Worm (Caenorhabditis elegans): ENCODE results near the gene lec-7.

The lec-7 gene

ce11 chrX:9848214-9848789, 3.5 kb upstream of the lec-7 start:
- TF ChIP-seq unc-62 (GFP tag; optimal IDR thresholded peaks at IDR 0.05): no peak

- TF ChIP-seq unc-62 (GFP tag; optimal IDR thresholded peaks at IDR 0.05): no peak
Observed at ce11 chrX:9850258-9850657, 1.6 kb upstream of the lec-7 start, which contains the start of gene lec-8. lec-8 (plus strand) TSS chrX:9850571.

ce11 chrX:9856618-9857017, 4.8 kb downstream of the lec-7 start, which contains the start of gene R07B1.11:
R07B1.11 (plus strand) TSS chrX:9856918.
- TF ChIP-seq unc-62 (GFP tag; optimal IDR thresholded peaks at IDR 0.05): no peak

ce11 chrX:9858069-9858468, 6.2 kb downstream of the lec-7 start, which contains the start of gene scav-5:
scav-5 (plus strand) TSS chrX:9858365.
- no peak for TF ChIP-seq unc-62 (GFP tag; optimal IDR thresholded peaks at IDR 0.05)

- no peak for TF ChIP-seq unc-62 (GFP tag; optimal IDR thresholded peaks at IDR 0.05)
Observed at ce11 chrX:9862916-9863624, 11.2 kb downstream of the lec-7 start, which contains the start of the genes gst-36 and R07B1.5. gst-36 (minus strand) TSS chrX:9862960. R07B1.5 (plus strand) TSS chrX:9863580.

ce11 chrX:9866355-9866754, 14.5 kb downstream of the lec-7 start, which contains the start of gene R07B1.6:
R07B1.6 (plus strand) TSS chrX:9866655.
- no peak for TF ChIP-seq unc-62 (GFP tag; optimal IDR thresholded peaks at IDR 0.05)

- TF ChIP-seq unc-62 (GFP tag; optimal IDR thresholded peaks at IDR 0.05): no peak
Observed at ce11 chrX:9868820-9869219, 17.0 kb downstream of the lec-7 start, which contains the start of gene R07B1.7. R07B1.7 (plus strand) TSS chrX:9869120.

ce11 chrX:9869522-9869921, 17.7 kb downstream of the lec-7 start, which contains the start of gene R07B1.13:
R07B1.13 (plus strand) TSS chrX:9869822.
- TF ChIP-seq unc-62 (GFP tag; optimal IDR thresholded peaks at IDR 0.05): no peak

- TF ChIP-seq unc-62 (GFP tag; optimal IDR thresholded peaks at IDR 0.05): no peak
Observed at ce11 chrX:9872554-9872953, 20.7 kb downstream of the lec-7 start, which contains the start of gene R07B1.8. R07B1.8 (minus strand) TSS chrX:9872654.

ce11 chrX:9877117-9877516, 25.3 kb downstream of the lec-7 start, which contains the start of gene R07B1.9:
R07B1.9 (plus strand) TSS chrX:9877417.
- TF ChIP-seq unc-62 (GFP tag; optimal IDR thresholded peaks at IDR 0.05): no peak

- no peak for TF ChIP-seq unc-62 (GFP tag; optimal IDR thresholded peaks at IDR 0.05)
Observed at ce11 chrX:9882112-9882511, 30.3 kb downstream of the lec-7 start, which contains the start of gene glo-1. glo-1 (minus strand) TSS chrX:9882212.

ce11 chrX:9882572-9882971, 30.7 kb downstream of the lec-7 start:
- no peak for TF ChIP-seq unc-62 (GFP tag; optimal IDR thresholded peaks at IDR 0.05)

- TF ChIP-seq unc-62 (GFP tag; optimal IDR thresholded peaks at IDR 0.05): no peak
Observed at ce11 chrX:9883837-9884324, 32.0 kb downstream of the lec-7 start, which contains the start of gene mrp-4. mrp-4 (plus strand) TSS chrX:9884274.

- TF ChIP-seq unc-62 (GFP tag; optimal IDR thresholded peaks at IDR 0.05): no peak
Observed at ce11 chrX:9892323-9892722, 40.5 kb downstream of the lec-7 start, which contains the start of gene F21G4.1. F21G4.1 (minus strand) TSS chrX:9892328.

- TF ChIP-seq unc-62 (GFP tag; optimal IDR thresholded peaks at IDR 0.05): no peak
Observed at ce11 chrX:9893069-9893468, 41.2 kb downstream of the lec-7 start.

ce11 chrX:9894844-9895243, 43.0 kb downstream of the lec-7 start, which contains the start of gene F21G4.3:
F21G4.3 (plus strand) TSS chrX:9895144.
- no peak for TF ChIP-seq unc-62 (GFP tag; optimal IDR thresholded peaks at IDR 0.05)
